Fruit fly (Drosophila melanogaster) whole organism, embryonic: ENCODE results near the gene Acp63F.
A peak's percentile ranks its signal among the peaks of the same experiment; 100 is the strongest.

Source experiments
- Aef1 ChIP-seq: fragments of 200-800 bp; sonication (Bioruptor generic); IDR thresholded peaks from 3 replicates; pipeline ENCODE4 v1.3.6; 2022; ENCODE audit warnings: missing biosample characterization, missing genetic modification characterization
- Atf6 ChIP-seq: fragments of 200-800 bp; sonication (Bioruptor generic); IDR thresholded peaks from 2 replicates; pipeline ENCODE4 v1.3.6; 2022; ENCODE audit warnings: missing biosample characterization, missing genetic modification characterization
- CG10654 ChIP-seq: fragments of 200-800 bp; sonication (Bioruptor generic); optimal IDR thresholded peaks from 2 replicates; lab custom pipeline; 2016; ENCODE audit warnings: missing biosample characterization, missing genetic modification characterization
- CG10979 ChIP-seq: fragments of 200-800 bp; sonication (Bioruptor generic); optimal IDR thresholded peaks from 2 replicates; lab custom pipeline; 2018; ENCODE audit warnings: missing biosample characterization, mild to moderate bottlenecking, missing genetic modification characterization, moderate library complexity
- CG11093 ChIP-seq: fragments of 200-800 bp; sonication (Bioruptor generic); IDR thresholded peaks from 3 replicates; pipeline ENCODE4 v1.3.6; 2022; ENCODE audit warnings: missing biosample characterization, missing genetic modification characterization
- CG11456 ChIP-seq: fragments of 200-800 bp; sonication (Bioruptor generic); IDR thresholded peaks from 3 replicates; pipeline ENCODE4 v1.3.6; 2022; ENCODE audit warnings: missing biosample characterization, missing genetic modification characterization
- CG11695 ChIP-seq: fragments of 200-800 bp; sonication (Bioruptor generic); IDR thresholded peaks from 3 replicates; pipeline ENCODE4 v1.3.6; 2022; ENCODE audit warnings: missing biosample characterization, missing genetic modification characterization
- CG12769 ChIP-seq: fragments of 200-800 bp; sonication (Bioruptor generic); optimal IDR thresholded peaks from 2 replicates; lab custom pipeline; 2019; ENCODE audit warnings: missing biosample characterization, mild to moderate bottlenecking, missing genetic modification characterization, moderate library complexity
- CG14860 ChIP-seq: fragments of 200-800 bp; sonication (Bioruptor generic); IDR thresholded peaks from 3 replicates; pipeline ENCODE4 v1.3.6; 2022; ENCODE audit warnings: missing biosample characterization, missing genetic modification characterization; ENCODE audit not compliant: partially characterized antibody
- CG15011 ChIP-seq: fragments of 200-800 bp; sonication (Bioruptor generic); optimal IDR thresholded peaks from 3 replicates; lab custom pipeline; 2018; ENCODE audit warnings: missing biosample characterization, mild to moderate bottlenecking, missing genetic modification characterization
- CG15269 ChIP-seq: fragments of 200-800 bp; sonication (Bioruptor generic); optimal IDR thresholded peaks from 2 replicates; lab custom pipeline; 2018; ENCODE audit warnings: missing biosample characterization, mild to moderate bottlenecking, missing genetic modification characterization, moderate library complexity
- CG16779 ChIP-seq: fragments of 200-800 bp; sonication (Bioruptor generic); IDR thresholded peaks from 2 replicates; pipeline ENCODE4 v1.3.6; 2022; ENCODE audit warnings: missing biosample characterization, missing genetic modification characterization
- CG17359 ChIP-seq: fragments of 200-800 bp; sonication (Bioruptor generic); optimal IDR thresholded peaks from 3 replicates; lab custom pipeline; 2018; ENCODE audit warnings: missing biosample characterization, mild to moderate bottlenecking, missing genetic modification characterization, moderate library complexity
- CG17385 ChIP-seq: fragments of 200-800 bp; sonication (Bioruptor generic); optimal IDR thresholded peaks from 3 replicates; lab custom pipeline; 2018; ENCODE audit warnings: missing biosample characterization, mild to moderate bottlenecking, missing genetic modification characterization
- CG2712 ChIP-seq: fragments of 200-800 bp; optimal IDR thresholded peaks from 3 replicates; lab custom pipeline; 2019; ENCODE audit warnings: missing biosample characterization, mild to moderate bottlenecking, missing genetic modification characterization, moderate library complexity
- CG32772 ChIP-seq: fragments of 200-800 bp; sonication (Bioruptor generic); IDR thresholded peaks from 2 replicates; pipeline ENCODE4 v1.3.6; 2022; ENCODE audit warnings: missing biosample characterization, missing genetic modification characterization
- CG3281 ChIP-seq: fragments of 200-800 bp; sonication (Bioruptor generic); optimal IDR thresholded peaks from 3 replicates; lab custom pipeline; 2017; ENCODE audit warnings: missing biosample characterization, mild to moderate bottlenecking, missing genetic modification characterization
- CG33213 ChIP-seq: fragments of 200-800 bp; sonication (Bioruptor generic); optimal IDR thresholded peaks from 3 replicates; lab custom pipeline; 2016; ENCODE audit warnings: missing biosample characterization, missing genetic modification characterization
- CG34422 ChIP-seq: fragments of 200-800 bp; sonication (Bioruptor generic); IDR thresholded peaks from 3 replicates; pipeline ENCODE4 v1.3.6; 2022; ENCODE audit warnings: missing biosample characterization, missing genetic modification characterization
- CG4404 ChIP-seq: fragments of 200-800 bp; sonication (Bioruptor generic); IDR thresholded peaks from 2 replicates; pipeline ENCODE4 v1.3.6; 2022; ENCODE audit warnings: missing biosample characterization, missing genetic modification characterization
- CG4854 ChIP-seq: fragments of 200-800 bp; sonication (Bioruptor generic); optimal IDR thresholded peaks from 2 replicates; lab custom pipeline; 2016; ENCODE audit warnings: missing biosample characterization, missing genetic modification characterization, inconsistent platforms
- CG6854 ChIP-seq: fragments of 200-800 bp; sonication (Bioruptor generic); optimal IDR thresholded peaks from 3 replicates; lab custom pipeline; 2017; ENCODE audit warnings: missing biosample characterization, mild to moderate bottlenecking, missing genetic modification characterization
- CG7839 ChIP-seq: fragments of 200-800 bp; sonication (Bioruptor generic); optimal IDR thresholded peaks from 3 replicates; lab custom pipeline; 2018; ENCODE audit warnings: missing biosample characterization, mild to moderate bottlenecking, missing genetic modification characterization, moderate library complexity
- CG8290 ChIP-seq, 3 experiments: fragments of 200-800 bp; sonication (Bioruptor generic); optimal IDR thresholded peaks; 2 replicates each; lab custom pipeline; 2016 to 2019; ENCODE audit warnings: missing biosample characterization in 3 of 3, missing genetic modification characterization in 3 of 3, mild to moderate bottlenecking in 2 of 3, moderate library complexity in 1 of 3
- Doc2 ChIP-seq: fragments of 200-800 bp; sonication (Bioruptor generic); IDR thresholded peaks from 2 replicates; pipeline ENCODE4 v1.3.6; 2022; ENCODE audit warnings: missing biosample characterization, missing genetic modification characterization
- Ets65A ChIP-seq: fragments of 200-800 bp; sonication (Bioruptor generic); peaks from one replicate; lab custom pipeline; 2016; ENCODE audit warnings: missing biosample characterization, missing genetic modification characterization
- Fer3 ChIP-seq: fragments of 200-800 bp; sonication (Bioruptor generic); optimal IDR thresholded peaks from 2 replicates; lab custom pipeline; 2018; ENCODE audit warnings: missing biosample characterization, mild to moderate bottlenecking, missing genetic modification characterization, moderate library complexity
- H15 ChIP-seq: fragments of 200-800 bp; sonication (Bioruptor generic); IDR thresholded peaks from 3 replicates; pipeline ENCODE4 v1.3.6; 2022; ENCODE audit warnings: missing biosample characterization, missing genetic modification characterization
- Hr51 ChIP-seq, 2 experiments: fragments of 200-800 bp; sonication (Bioruptor generic); optimal IDR thresholded peaks; 2 replicates in 1 of 2; 3 replicates in 1 of 2; lab custom pipeline; 2016 to 2018; ENCODE audit warnings: missing biosample characterization in 2 of 2, missing genetic modification characterization in 2 of 2, mild to moderate bottlenecking in 1 of 2, moderate library complexity in 1 of 2
- Med ChIP-seq: fragments of 200-800 bp; sonication (Bioruptor generic); peaks from one replicate; lab custom pipeline; 2016; ENCODE audit warnings: missing biosample characterization, missing genetic modification characterization, mild to moderate bottlenecking, inconsistent platforms, moderate library complexity
- Myb ChIP-seq: fragments of 200-800 bp; sonication (Bioruptor generic); optimal IDR thresholded peaks from 2 replicates; lab custom pipeline; 2016; ENCODE audit warnings: missing biosample characterization, missing genetic modification characterization
- Nf-YA ChIP-seq: fragments of 200-800 bp; sonication (Bioruptor generic); IDR thresholded peaks from 2 replicates; pipeline ENCODE4 v1.3.6; 2022; ENCODE audit warnings: missing biosample characterization, missing genetic modification characterization
- NfI ChIP-seq: fragments of 200-800 bp; sonication (Bioruptor generic); optimal IDR thresholded peaks from 3 replicates; lab custom pipeline; 2018; ENCODE audit warnings: missing biosample characterization, mild to moderate bottlenecking, missing genetic modification characterization, moderate library complexity
- abd-A ChIP-seq: fragments of 200-800 bp; sonication (Bioruptor generic); optimal IDR thresholded peaks from 3 replicates; lab custom pipeline; 2019; ENCODE audit warnings: missing biosample characterization, mild to moderate bottlenecking, missing genetic modification characterization, moderate library complexity
- cg ChIP-seq: fragments of 200-800 bp; sonication (Bioruptor generic); optimal IDR thresholded peaks from 3 replicates; lab custom pipeline; 2019; ENCODE audit warnings: missing biosample characterization, mild to moderate bottlenecking, missing genetic modification characterization, moderate library complexity
- chinmo ChIP-seq: fragments of 200-800 bp; sonication (Bioruptor generic); IDR thresholded peaks from 4 replicates; pipeline ENCODE4 v1.3.6; 2022; ENCODE audit warnings: missing biosample characterization, missing genetic modification characterization; ENCODE audit not compliant: partially characterized antibody
- danr ChIP-seq: fragments of 200-800 bp; sonication (Bioruptor generic); IDR thresholded peaks from 2 replicates; pipeline ENCODE4 v1.3.6; 2022; ENCODE audit warnings: missing biosample characterization, missing genetic modification characterization
- dmrt99B ChIP-seq: fragments of 200-800 bp; sonication (Bioruptor generic); optimal IDR thresholded peaks from 2 replicates; lab custom pipeline; 2018; ENCODE audit warnings: missing biosample characterization, mild to moderate bottlenecking, missing genetic modification characterization, moderate library complexity
- dpn ChIP-seq, 2 experiments: fragments of 200-800 bp; sonication (Bioruptor generic); optimal IDR thresholded peaks; 3 replicates each; lab custom pipeline; 2016; ENCODE audit warnings: missing biosample characterization in 2 of 2, missing genetic modification characterization in 2 of 2
- fu2 ChIP-seq: fragments of 200-800 bp; sonication (Bioruptor generic); optimal IDR thresholded peaks from 2 replicates; lab custom pipeline; 2016; ENCODE audit warnings: missing biosample characterization, missing genetic modification characterization
- gro ChIP-seq: fragments of 200-800 bp; sonication (Bioruptor generic); optimal IDR thresholded peaks from 2 replicates; lab custom pipeline; 2016; ENCODE audit warnings: missing biosample characterization, missing genetic modification characterization
- hkb ChIP-seq, 2 experiments: fragments of 200-800 bp in 1 of 2; fragments of >200 bp in 1 of 2; sonication (Bioruptor generic) in 1 of 2; IDR thresholded peaks in 1 of 2; optimal IDR thresholded peaks in 1 of 2; 2 replicates each; pipeline versions ENCODE4 v1.3.6 to Lab custom; 2017 to 2022; ENCODE audit warnings: missing biosample characterization in 1 of 2, missing genetic modification characterization in 1 of 2
- lilli ChIP-seq: fragments of 200-800 bp; sonication (Bioruptor generic); optimal IDR thresholded peaks from 3 replicates; lab custom pipeline; 2016; ENCODE audit warnings: missing biosample characterization, missing genetic modification characterization
- pb ChIP-seq: fragments of 200-800 bp; sonication (Bioruptor generic); optimal IDR thresholded peaks from 3 replicates; lab custom pipeline; 2016; ENCODE audit warnings: missing biosample characterization, missing genetic modification characterization
- pfk ChIP-seq: fragments of 200-800 bp; sonication (Bioruptor generic); optimal IDR thresholded peaks from 2 replicates; lab custom pipeline; 2018; ENCODE audit warnings: missing biosample characterization, mild to moderate bottlenecking, missing genetic modification characterization, moderate library complexity
- slbo ChIP-seq: fragments of 200-800 bp; sonication (Bioruptor generic); IDR thresholded peaks from 2 replicates; pipeline ENCODE4 v1.3.6; 2022; ENCODE audit warnings: missing biosample characterization, missing genetic modification characterization
- stc ChIP-seq: fragments of 200-800 bp; sonication (Bioruptor generic); IDR thresholded peaks from 2 replicates; pipeline ENCODE4 v1.3.6; 2022; ENCODE audit warnings: missing biosample characterization, missing genetic modification characterization
- tin ChIP-seq: fragments of 200-800 bp; sonication (Bioruptor generic); optimal IDR thresholded peaks from 3 replicates; lab custom pipeline; 2016; ENCODE audit warnings: missing biosample characterization, missing genetic modification characterization
- ttk ChIP-seq: fragments of 200-800 bp; sonication (Bioruptor generic); IDR thresholded peaks from 2 replicates; pipeline ENCODE4 v2.1.2; 2022; ENCODE audit warnings: missing biosample characterization, missing genetic modification characterization
- zfh2 ChIP-seq: fragments of 200-800 bp; sonication (Bioruptor generic); optimal IDR thresholded peaks from 2 replicates; lab custom pipeline; 2016; ENCODE audit warnings: missing biosample characterization, missing genetic modification characterization

The Acp63F gene

dm6 chr3L:3770823-3771222 lies 45.3 kb downstream of the Acp63F start (continued):
- 0 out of 2 replicates have a peak, but pooled peaks have one; percentile 11 for TF ChIP-seq stc (GFP tag; lab: Robert Waterston, UW)
- peak; percentile 5 for TF ChIP-seq CG10654 (GFP tag; lab: Kevin White, UChicago)
- TF ChIP-seq CG15269 (tag; lab: Kevin White, UChicago) = peak; percentile 62
- TF ChIP-seq Med = peak; percentile 90
- TF ChIP-seq CG7839 (tag; lab: Kevin White, UChicago) = peak; percentile 61
- TF ChIP-seq cg (GFP tag; lab: Kevin White, UChicago) = no peak
- peak; percentile 45; the same call in 2 of the 3 replicates for TF ChIP-seq Aef1 (GFP tag; lab: Robert Waterston, UW)
- peak; percentile 97 for TF ChIP-seq Ets65A
- TF ChIP-seq abd-A (tag; lab: Kevin White, UChicago) = no peak
- TF ChIP-seq Doc2 (GFP tag; lab: Robert Waterston, UW) = no peak
- peak; percentile 1 for TF ChIP-seq tin (GFP tag; lab: Kevin White, UChicago)
- peak; percentile 18 for TF ChIP-seq CG4854 (GFP tag; lab: Kevin White, UChicago)
- no peak for TF ChIP-seq chinmo (GFP tag; lab: Robert Waterston, UW)
- TF ChIP-seq pb (GFP tag; lab: Kevin White, UChicago) = no peak
- TF ChIP-seq CG2712 = peak; percentile 5
- TF ChIP-seq danr = no peak
- peak; percentile 18 to 72 for TF ChIP-seq Hr51 (GFP tag; optimal IDR thresholded peaks at IDR 0.05; lab: Kevin White, UChicago)
- peak; percentile 66 for TF ChIP-seq CG3281 (GFP tag; lab: Kevin White, UChicago)
- peak; percentile 68 for TF ChIP-seq NfI (GFP tag; lab: Kevin White, UChicago)
- 0 out of 3 replicates have a peak, but pooled peaks have one; percentile 31 for TF ChIP-seq H15 (GFP tag; lab: Robert Waterston, UW)
- TF ChIP-seq hkb (optimal IDR thresholded peaks at IDR 0.05; lab: Kevin White, UChicago) = no peak
- TF ChIP-seq hkb (GFP tag; IDR thresholded peaks at IDR 0.05; lab: Robert Waterston, UW) = peak; percentile 47
- no peak for TF ChIP-seq CG8290 (GFP tag; optimal IDR thresholded peaks at IDR 0.05; lab: Kevin White, UChicago)
- peak in 1 of 2 experiments; percentile 59 for TF ChIP-seq CG8290 (tag; optimal IDR thresholded peaks at IDR 0.05; lab: Kevin White, UChicago)
- TF ChIP-seq CG10979 (tag; lab: Kevin White, UChicago) = no peak
- TF ChIP-seq Nf-YA = no peak
- TF ChIP-seq CG6854 (GFP tag; lab: Kevin White, UChicago) = no peak
- TF ChIP-seq dmrt99B (tag; lab: Kevin White, UChicago) = peak; percentile 48
- TF ChIP-seq CG17385 (GFP tag; lab: Kevin White, UChicago) = peak; percentile 37
- TF ChIP-seq dpn (GFP tag; optimal IDR thresholded peaks at IDR 0.05; lab: Kevin White, UChicago) = peak in 1 of 2 experiments; percentile 33
- TF ChIP-seq ttk (GFP tag; lab: Robert Waterston, UW) = 0 out of 2 replicates have a peak, but pooled peaks have one; percentile 16
- peak; percentile 66 for TF ChIP-seq lilli
- TF ChIP-seq Fer3 (tag; lab: Kevin White, UChicago) = peak; percentile 46
- peak; percentile 63 for TF ChIP-seq zfh2 (GFP tag; lab: Kevin White, UChicago)
- TF ChIP-seq gro (GFP tag; lab: Kevin White, UChicago) = peak; percentile 42
- no peak for TF ChIP-seq CG34422
- peak; percentile 73 for TF ChIP-seq slbo
- TF ChIP-seq CG32772 = no peak
- peak; percentile 20 for TF ChIP-seq CG17359 (tag; lab: Kevin White, UChicago)
- TF ChIP-seq CG14860 (GFP tag; lab: Robert Waterston, UW) = no peak
- peak; percentile 53; the same call in 1 of the 2 replicates for TF ChIP-seq Atf6 (GFP tag; lab: Robert Waterston, UW)
- TF ChIP-seq CG15011 = no peak
- peak; percentile 18 for TF ChIP-seq Myb (GFP tag; lab: Kevin White, UChicago)
- no peak for TF ChIP-seq CG4404 (GFP tag; lab: Robert Waterston, UW)
- no peak for TF ChIP-seq CG11093 (GFP tag; lab: Robert Waterston, UW)
- TF ChIP-seq pfk (GFP tag; lab: Kevin White, UChicago) = no peak
- peak; percentile 58; the same call in 1 of the 3 replicates for TF ChIP-seq CG11456 (GFP tag; lab: Robert Waterston, UW)
- TF ChIP-seq CG33213 (GFP tag; lab: Kevin White, UChicago) = peak; percentile 18
- TF ChIP-seq CG12769 (tag; lab: Kevin White, UChicago) = peak; percentile 10
- TF ChIP-seq CG16779 (GFP tag; lab: Robert Waterston, UW) = 0 out of 2 replicates have a peak, but pooled peaks have one; percentile 44
- TF ChIP-seq fu2 (GFP tag; lab: Kevin White, UChicago) = peak; percentile 54
- peak; percentile 52; the same call in 1 of the 3 replicates for TF ChIP-seq CG11695 (GFP tag; lab: Robert Waterston, UW)
